Fruit fly (Drosophila melanogaster) whole organism, embryonic: ENCODE data around the gene crq.

ENCODE experiments used
- Aef1 ChIP-seq: fragments of 200-800 bp; sonication (Bioruptor generic); IDR thresholded peaks from 3 replicates; pipeline ENCODE4 v1.3.6; 2022; ENCODE audit warnings: missing biosample characterization, missing genetic modification characterization
- Asciz ChIP-seq: fragments of 200-800 bp; sonication (Bioruptor generic); optimal IDR thresholded peaks from 2 replicates; lab custom pipeline; 2017; ENCODE audit warnings: missing biosample characterization, mild to moderate bottlenecking, missing genetic modification characterization, missing genetic modification reagents
- B-H1 ChIP-seq: fragments of 200-800 bp; sonication (Bioruptor generic); IDR thresholded peaks from 3 replicates; pipeline ENCODE4 v1.3.6; 2022; ENCODE audit warnings: missing biosample characterization, missing genetic modification characterization
- Blimp-1 ChIP-seq: fragments of 200-800 bp; sonication (Bioruptor generic); optimal IDR thresholded peaks from 3 replicates; lab custom pipeline; 2018; ENCODE audit warnings: missing biosample characterization, missing genetic modification characterization, mild to moderate bottlenecking, moderate library complexity, missing genetic modification reagents
- CG10431 ChIP-seq: fragments of 200-800 bp; sonication (Bioruptor generic); optimal IDR thresholded peaks from 3 replicates; lab custom pipeline; 2018; ENCODE audit warnings: missing biosample characterization, mild to moderate bottlenecking, missing genetic modification characterization
- CG10654 ChIP-seq: fragments of 200-800 bp; sonication (Bioruptor generic); optimal IDR thresholded peaks from 2 replicates; lab custom pipeline; 2016; ENCODE audit warnings: missing biosample characterization, missing genetic modification characterization
- CG11093 ChIP-seq: fragments of 200-800 bp; sonication (Bioruptor generic); IDR thresholded peaks from 3 replicates; pipeline ENCODE4 v1.3.6; 2022; ENCODE audit warnings: missing biosample characterization, missing genetic modification characterization
- CG11398 ChIP-seq: fragments of 200-800 bp; sonication (Bioruptor generic); optimal IDR thresholded peaks from 2 replicates; lab custom pipeline; 2016; ENCODE audit warnings: missing biosample characterization, missing genetic modification characterization
- CG11696 ChIP-seq: fragments of 200-800 bp; sonication (Bioruptor generic); IDR thresholded peaks from 2 replicates; pipeline ENCODE4 v1.3.6; 2022; ENCODE audit warnings: missing biosample characterization, missing genetic modification characterization
- CG15073 ChIP-seq: fragments of 200-800 bp; sonication (Bioruptor generic); optimal IDR thresholded peaks from 2 replicates; lab custom pipeline; 2016; ENCODE audit warnings: missing biosample characterization, missing genetic modification characterization
- CG1603 ChIP-seq: fragments of 200-800 bp; sonication (Bioruptor generic); optimal IDR thresholded peaks from 2 replicates; lab custom pipeline; 2019; ENCODE audit warnings: missing biosample characterization, mild to moderate bottlenecking, missing genetic modification characterization, moderate library complexity
- CG17186 ChIP-seq: fragments of 200-800 bp; sonication (Bioruptor generic); optimal IDR thresholded peaks from 3 replicates; lab custom pipeline; 2017; ENCODE audit warnings: missing biosample characterization, missing genetic modification reagents, missing genetic modification characterization
- CG17328 ChIP-seq: fragments of 200-800 bp; sonication (Bioruptor generic); IDR thresholded peaks from 2 replicates; pipeline ENCODE4 v1.3.6; 2022; ENCODE audit warnings: missing biosample characterization, missing genetic modification characterization
- CG17361 ChIP-seq: fragments of 200-800 bp; sonication (Bioruptor generic); IDR thresholded peaks from 3 replicates; pipeline ENCODE4 v1.3.6; 2022; ENCODE audit warnings: missing biosample characterization, missing genetic modification characterization
- CG2120 ChIP-seq: fragments of 200-800 bp; sonication (Bioruptor generic); optimal IDR thresholded peaks from 3 replicates; lab custom pipeline; 2016; ENCODE audit warnings: missing biosample characterization, missing genetic modification characterization
- CG3281 ChIP-seq: fragments of 200-800 bp; sonication (Bioruptor generic); optimal IDR thresholded peaks from 3 replicates; lab custom pipeline; 2017; ENCODE audit warnings: missing biosample characterization, mild to moderate bottlenecking, missing genetic modification characterization
- CG34422 ChIP-seq: fragments of 200-800 bp; sonication (Bioruptor generic); IDR thresholded peaks from 3 replicates; pipeline ENCODE4 v1.3.6; 2022; ENCODE audit warnings: missing biosample characterization, missing genetic modification characterization
- CG4360 ChIP-seq: fragments of 200-800 bp; sonication (Bioruptor generic); IDR thresholded peaks from 2 replicates; pipeline ENCODE4 v1.3.6; 2022; ENCODE audit warnings: missing biosample characterization, missing genetic modification characterization
- CG43689 ChIP-seq: fragments of 200-800 bp; sonication (Bioruptor generic); IDR thresholded peaks from 2 replicates; pipeline ENCODE4 v1.3.6; 2022; ENCODE audit warnings: missing biosample characterization, missing genetic modification characterization
- CG6765 ChIP-seq: fragments of 200-800 bp; sonication (Bioruptor generic); optimal IDR thresholded peaks from 3 replicates; lab custom pipeline; 2017; ENCODE audit warnings: missing biosample characterization, mild to moderate bottlenecking, missing genetic modification characterization
- CG7271 ChIP-seq: fragments of 200-800 bp; sonication (Bioruptor generic); optimal IDR thresholded peaks from 2 replicates; lab custom pipeline; 2018; ENCODE audit warnings: missing biosample characterization, mild to moderate bottlenecking, missing genetic modification characterization, moderate library complexity
- CG7839 ChIP-seq: fragments of 200-800 bp; sonication (Bioruptor generic); optimal IDR thresholded peaks from 3 replicates; lab custom pipeline; 2018; ENCODE audit warnings: missing biosample characterization, mild to moderate bottlenecking, missing genetic modification characterization, moderate library complexity
- CG8089 ChIP-seq: fragments of 200-800 bp; sonication (Bioruptor generic); optimal IDR thresholded peaks from 3 replicates; lab custom pipeline; 2016; ENCODE audit warnings: missing biosample characterization, missing genetic modification characterization
- CoRest ChIP-seq: fragments of 200-800 bp; sonication (Bioruptor generic); optimal IDR thresholded peaks from 3 replicates; lab custom pipeline; 2018; ENCODE audit warnings: missing biosample characterization, mild to moderate bottlenecking, missing genetic modification characterization, moderate library complexity
- Dek ChIP-seq: fragments of 200-800 bp; sonication (Bioruptor generic); optimal IDR thresholded peaks from 3 replicates; lab custom pipeline; 2019; ENCODE audit warnings: missing biosample characterization, mild to moderate bottlenecking, missing genetic modification characterization, moderate library complexity
- Lhr ChIP-seq: fragments of 200-800 bp; sonication (Bioruptor generic); optimal IDR thresholded peaks from 3 replicates; lab custom pipeline; 2017; ENCODE audit warnings: mild to moderate bottlenecking, missing biosample characterization, missing genetic modification reagents, missing genetic modification characterization
- NC2α ChIP-seq: fragments of 200-800 bp; sonication (Bioruptor generic); optimal IDR thresholded peaks from 2 replicates; lab custom pipeline; 2016; ENCODE audit warnings: missing biosample characterization, missing genetic modification characterization
- Ptx1 ChIP-seq: fragments of 200-800 bp; sonication (Bioruptor generic); IDR thresholded peaks from 2 replicates; pipeline ENCODE4 v1.3.6; 2022; ENCODE audit warnings: missing biosample characterization, missing genetic modification characterization
- Spps ChIP-seq: fragments of 200-800 bp; sonication (Bioruptor generic); optimal IDR thresholded peaks from 2 replicates; lab custom pipeline; 2018; ENCODE audit warnings: missing biosample characterization, mild to moderate bottlenecking, missing genetic modification characterization
- Tbp ChIP-seq: fragments of >200 bp; optimal IDR thresholded peaks from 2 replicates; lab custom pipeline; 2018; ENCODE audit warnings: missing biosample characterization, missing genetic modification characterization
- Vsx1 ChIP-seq: fragments of 200-800 bp; sonication (Bioruptor generic); optimal IDR thresholded peaks from 2 replicates; lab custom pipeline; 2017; ENCODE audit warnings: missing biosample characterization, mild to moderate bottlenecking, missing genetic modification characterization, missing genetic modification reagents
- bigmax ChIP-seq: fragments of 200-800 bp; sonication (Bioruptor generic); optimal IDR thresholded peaks from 2 replicates; lab custom pipeline; 2018; ENCODE audit warnings: missing biosample characterization, mild to moderate bottlenecking, missing genetic modification characterization
- cwo ChIP-seq: fragments of 200-800 bp; sonication (Bioruptor generic); optimal IDR thresholded peaks from 3 replicates; lab custom pipeline; 2017; ENCODE audit warnings: missing biosample characterization, missing genetic modification characterization, mild to moderate bottlenecking, moderate library complexity, missing genetic modification reagents
- dimm ChIP-seq: fragments of 200-800 bp; sonication (Bioruptor generic); IDR thresholded peaks from 2 replicates; pipeline ENCODE4 v1.3.6; 2022; ENCODE audit warnings: missing biosample characterization, missing genetic modification characterization
- gem ChIP-seq: fragments of 200-800 bp; sonication (Bioruptor generic); optimal IDR thresholded peaks from 2 replicates; lab custom pipeline; 2019; ENCODE audit warnings: missing biosample characterization, mild to moderate bottlenecking, missing genetic modification characterization, moderate library complexity
- hbn ChIP-seq: fragments of 200-800 bp; sonication (Bioruptor generic); IDR thresholded peaks from 2 replicates; pipeline ENCODE4 v1.3.6; 2022; ENCODE audit warnings: missing biosample characterization, missing genetic modification characterization; ENCODE audit not compliant: partially characterized antibody
- knrl ChIP-seq: fragments of 200-800 bp; sonication (Bioruptor generic); IDR thresholded peaks from 3 replicates; pipeline ENCODE4 v1.3.6; 2022; ENCODE audit warnings: missing biosample characterization, missing genetic modification characterization; ENCODE audit not compliant: partially characterized antibody
- nau ChIP-seq: fragments of 200-800 bp; sonication (Bioruptor generic); optimal IDR thresholded peaks from 3 replicates; lab custom pipeline; 2017; ENCODE audit warnings: missing biosample characterization, mild to moderate bottlenecking, missing genetic modification characterization, missing genetic modification reagents
- pb ChIP-seq: fragments of 200-800 bp; sonication (Bioruptor generic); optimal IDR thresholded peaks from 3 replicates; lab custom pipeline; 2016; ENCODE audit warnings: missing biosample characterization, missing genetic modification characterization
- phol ChIP-seq: fragments of 200-800 bp; sonication (Bioruptor generic); optimal IDR thresholded peaks from 3 replicates; lab custom pipeline; 2018; ENCODE audit warnings: missing biosample characterization, mild to moderate bottlenecking, missing genetic modification characterization, moderate library complexity
- pnt ChIP-seq: fragments of 200-800 bp; sonication (Bioruptor generic); optimal IDR thresholded peaks from 3 replicates; lab custom pipeline; 2016; ENCODE audit warnings: missing biosample characterization, missing genetic modification characterization
- pum ChIP-seq: fragments of 200-800 bp; sonication (Bioruptor generic); optimal IDR thresholded peaks from 2 replicates; lab custom pipeline; 2016; ENCODE audit warnings: missing biosample characterization, missing genetic modification characterization
- repo ChIP-seq: fragments of 200-800 bp; sonication (Bioruptor generic); optimal IDR thresholded peaks from 2 replicates; lab custom pipeline; 2016; ENCODE audit warnings: missing biosample characterization, missing genetic modification characterization
- scrt ChIP-seq: fragments of 200-800 bp; sonication (Bioruptor generic); optimal IDR thresholded peaks from 2 replicates; lab custom pipeline; 2018; ENCODE audit warnings: missing biosample characterization, mild to moderate bottlenecking, missing genetic modification characterization, moderate library complexity
- slp2 ChIP-seq: fragments of 200-800 bp; sonication (Bioruptor generic); optimal IDR thresholded peaks from 2 replicates; lab custom pipeline; 2016; ENCODE audit warnings: missing biosample characterization, missing genetic modification characterization
- sna ChIP-seq: fragments of 200-800 bp; sonication (Bioruptor generic); IDR thresholded peaks from 2 replicates; pipeline ENCODE4 v1.3.6; 2022; ENCODE audit warnings: missing biosample characterization, missing genetic modification characterization; ENCODE audit not compliant: partially characterized antibody
- unpg ChIP-seq: fragments of 200-800 bp; sonication (Bioruptor generic); optimal IDR thresholded peaks from 3 replicates; lab custom pipeline; 2018; ENCODE audit warnings: missing biosample characterization, mild to moderate bottlenecking, missing genetic modification characterization, moderate library complexity
- vnd ChIP-seq: fragments of 200-800 bp; sonication (Bioruptor generic); IDR thresholded peaks from 3 replicates; pipeline ENCODE4 v1.3.6; 2022; ENCODE audit warnings: missing biosample characterization, missing genetic modification characterization; ENCODE audit not compliant: partially characterized antibody
- wdn ChIP-seq: fragments of 200-800 bp; sonication (Bioruptor generic); IDR thresholded peaks from 2 replicates; pipeline ENCODE4 v1.3.6; 2022; ENCODE audit warnings: missing biosample characterization, missing genetic modification characterization
- zfh1 ChIP-seq: fragments of 200-800 bp; sonication (Bioruptor generic); IDR thresholded peaks from 3 replicates; pipeline ENCODE4 v1.3.6; 2022; ENCODE audit warnings: missing biosample characterization, missing genetic modification characterization

Gene crq

dm6 chr2L:485825-486240 lies 33.0 kb upstream of the crq start (continued):
- TF ChIP-seq CG17361 (GFP tag; lab: Robert Waterston, UW), result peak; percentile 70; the same call in 2 of the 3 replicates
- peak; percentile 91 for TF ChIP-seq CG10654 (GFP tag; lab: Kevin White, UChicago)
- TF ChIP-seq knrl (GFP tag; lab: Robert Waterston, UW), result no peak
- peak; percentile 53; the same call in 1 of the 2 replicates for TF ChIP-seq dimm (GFP tag; lab: Robert Waterston, UW)
- TF ChIP-seq pb (GFP tag; lab: Kevin White, UChicago), result peak; percentile 90
- TF ChIP-seq CG17328, result peak; percentile 84
- TF ChIP-seq vnd, result no peak
- TF ChIP-seq B-H1 (GFP tag; lab: Robert Waterston, UW), result peak; percentile 64; the same call in 2 of the 3 replicates
- peak; percentile 86 for TF ChIP-seq scrt (GFP tag; lab: Kevin White, UChicago)
- TF ChIP-seq CG11093, result peak; percentile 77; the same call in 2 of the 3 replicates
- TF ChIP-seq CG1603 (tag; lab: Kevin White, UChicago), result peak; percentile 90
- TF ChIP-seq CG7271 (tag; lab: Kevin White, UChicago), result peak; percentile 64
- TF ChIP-seq CG11696 (GFP tag; lab: Robert Waterston, UW), result peak; percentile 80
- TF ChIP-seq Blimp-1 (GFP tag; lab: Kevin White, UChicago), result peak; percentile 80
- TF ChIP-seq zfh1 (GFP tag; lab: Robert Waterston, UW), result peak; percentile 90
- peak; percentile 81 for TF ChIP-seq pnt (GFP tag; lab: Kevin White, UChicago)
- TF ChIP-seq pum, result peak; percentile 74
- TF ChIP-seq CG2120 (GFP tag; lab: Kevin White, UChicago), result peak; percentile 83
- TF ChIP-seq bigmax, result peak; percentile 67
- peak; percentile 79 for TF ChIP-seq cwo
- TF ChIP-seq CG34422 (GFP tag; lab: Robert Waterston, UW), result peak; percentile 69; the same call in 1 of the 3 replicates
- peak; percentile 93 for TF ChIP-seq CG8089 (GFP tag; lab: Kevin White, UChicago)
- TF ChIP-seq CG17186, result peak; percentile 78
- TF ChIP-seq nau, result peak; percentile 96
- TF ChIP-seq Ptx1, result peak; percentile 70
- TF ChIP-seq CG7839 (tag; lab: Kevin White, UChicago), result peak; percentile 57
- no peak for TF ChIP-seq phol (tag; lab: Kevin White, UChicago)
- TF ChIP-seq Spps (tag; lab: Kevin White, UChicago), result peak; percentile 69
- peak; percentile 54; the same call in 1 of the 2 replicates for TF ChIP-seq wdn
- TF ChIP-seq CG3281 (GFP tag; lab: Kevin White, UChicago), result peak; percentile 86
- peak; percentile 23 for TF ChIP-seq CG15073
- TF ChIP-seq unpg, result peak; percentile 78
- TF ChIP-seq CG10431, result peak; percentile 93
- no peak for TF ChIP-seq hbn
- TF ChIP-seq Vsx1 (GFP tag; lab: Kevin White, UChicago), result peak; percentile 96
- TF ChIP-seq slp2 (GFP tag; lab: Kevin White, UChicago), result peak; percentile 74
- TF ChIP-seq sna (GFP tag; lab: Robert Waterston, UW), result no peak
- peak; percentile 86 for TF ChIP-seq Lhr
- TF ChIP-seq repo, result peak; percentile 79
- TF ChIP-seq gem (tag; lab: Kevin White, UChicago), result peak; percentile 81
- TF ChIP-seq NC2α (GFP tag; lab: Kevin White, UChicago), result peak; percentile 86
- peak; percentile 75 for TF ChIP-seq CG4360 (GFP tag; lab: Robert Waterston, UW)
- TF ChIP-seq Dek (tag; lab: Kevin White, UChicago), result peak; percentile 76
- TF ChIP-seq CG11398 (GFP tag; lab: Kevin White, UChicago), result peak; percentile 96
- peak; percentile 96 for TF ChIP-seq Asciz (GFP tag; lab: Kevin White, UChicago)
- TF ChIP-seq Aef1 (GFP tag; lab: Robert Waterston, UW), result peak; percentile 60; the same call in 2 of the 3 replicates
- TF ChIP-seq CG6765 (GFP tag; lab: Kevin White, UChicago), result peak; percentile 91
- peak; percentile 60 for TF ChIP-seq CoRest (tag; lab: Kevin White, UChicago)
- no peak for TF ChIP-seq Tbp
- peak; percentile 80 for TF ChIP-seq CG43689 (GFP tag; lab: Robert Waterston, UW)
